Worm (Caenorhabditis elegans): Measurements from ENCODE around the gene K10C9.7.

The K10C9.7 gene

ce11 chrV:1092359-1092758 is 25.0 kb upstream of the K10C9.7 start, which contains the start of gene Y50D4B.4:
Y50D4B.4 (plus strand) TSS chrV:1092659.
- no peak for TF ChIP-seq fkh-8 (tag; optimal IDR thresholded peaks at IDR 0.05)
- no peak for TF ChIP-seq skn-1 (tag; optimal IDR thresholded peaks at IDR 0.05)
- no peak for TF ChIP-seq hlh-17 (GFP tag; optimal IDR thresholded peaks at IDR 0.05; ENCODE audit: borderline replicate concordance)
- no peak for TF ChIP-seq tbx-2 (tag; optimal IDR thresholded peaks at IDR 0.05)
- TF ChIP-seq nhr-19 (GFP tag; conservative IDR thresholded peaks at IDR 0.05), result no peak
- TF ChIP-seq alr-1 (tag; optimal IDR thresholded peaks at IDR 0.05; ENCODE audit: borderline replicate concordance), result no peak

ce11 chrV:1087983-1088382 is 20.6 kb upstream of the K10C9.7 start, which contains the start of gene clec-203:
clec-203 (plus strand) TSS chrV:1088283.
- no peak for TF ChIP-seq snpc-4 (tag; optimal IDR thresholded peaks at IDR 0.05)
- no peak for TF ChIP-seq mep-1 (tag; optimal IDR thresholded peaks at IDR 0.05)
- TF ChIP-seq lin-35 (GFP tag; optimal IDR thresholded peaks at IDR 0.05), result no peak
- TF ChIP-seq zip-4 (GFP tag; optimal IDR thresholded peaks at IDR 0.05), result no peak
- TF ChIP-seq irx-1 (tag; optimal IDR thresholded peaks at IDR 0.05), result no peak
- TF ChIP-seq unc-86 (tag; optimal IDR thresholded peaks at IDR 0.05), result no peak
- no peak for TF ChIP-seq zag-1 (tag; optimal IDR thresholded peaks at IDR 0.05)
- TF ChIP-seq fos-1 (tag; optimal IDR thresholded peaks at IDR 0.05), result no peak
- TF ChIP-seq C16A3.4 (tag; optimal IDR thresholded peaks at IDR 0.05), result no peak
- no peak for TF ChIP-seq jun-1 (tag; optimal IDR thresholded peaks at IDR 0.05)
- no peak for TF ChIP-seq sox-4 (tag; optimal IDR thresholded peaks at IDR 0.05)
- no peak for TF ChIP-seq nhr-12 (tag; optimal IDR thresholded peaks at IDR 0.05)

ce11 chrV:1084016-1084415 is 16.6 kb upstream of the K10C9.7 start, which contains the start of gene Y50D4B.6:
Y50D4B.6 (plus strand) TSS chrV:1084316.
- TF ChIP-seq egl-13 (tag; optimal IDR thresholded peaks at IDR 0.05) (no peak), snu-23 (GFP tag; optimal IDR thresholded peaks at IDR 0.05) (no peak), nhr-76 (tag; optimal IDR thresholded peaks at IDR 0.05) (no peak), rnt-1 (tag; optimal IDR thresholded peaks at IDR 0.05) (no peak), nhr-237 (tag; optimal IDR thresholded peaks at IDR 0.05) (no peak), blmp-1 (tag; optimal IDR thresholded peaks at IDR 0.05) (no peak), fkh-8 (tag; optimal IDR thresholded peaks at IDR 0.05) (no peak), nhr-20 (tag; optimal IDR thresholded peaks at IDR 0.05) (no peak), lir-3 (tag; optimal IDR thresholded peaks at IDR 0.05; ENCODE audit: poor library complexity) (no peak), pqm-1 (tag; optimal IDR thresholded peaks at IDR 0.05) (no peak), jun-1 (tag; optimal IDR thresholded peaks at IDR 0.05) (no peak), lin-35 (GFP tag; optimal IDR thresholded peaks at IDR 0.05) (no peak), Y116A8C.19 (tag; optimal IDR thresholded peaks at IDR 0.05; ENCODE audit: borderline replicate concordance) (no peak), isw-1 (GFP tag; IDR thresholded peaks at IDR 0.05) (no peak), grh-1 (GFP tag; IDR thresholded peaks at IDR 0.05) (no peak), aha-1 (tag; optimal IDR thresholded peaks at IDR 0.05) (no peak), irx-1 (tag; optimal IDR thresholded peaks at IDR 0.05) (no peak), nhr-19 (GFP tag; conservative IDR thresholded peaks at IDR 0.05) (no peak), fos-1 (tag; optimal IDR thresholded peaks at IDR 0.05) (no peak), C04F5.9 (tag; optimal IDR thresholded peaks at IDR 0.05) (no peak)

ce11 chrV:1074946-1075345 is 7.6 kb upstream of the K10C9.7 start, which contains the start of gene K10C9.1:
K10C9.1 (plus strand) TSS chrV:1075246.
- TF ChIP-seq nhr-77 (tag; optimal IDR thresholded peaks at IDR 0.05) (no peak), rnt-1 (tag; optimal IDR thresholded peaks at IDR 0.05) (no peak), blmp-1 (tag; optimal IDR thresholded peaks at IDR 0.05) (no peak), nhr-20 (tag; optimal IDR thresholded peaks at IDR 0.05) (no peak), irx-1 (tag; optimal IDR thresholded peaks at IDR 0.05) (no peak), sup-37 (GFP tag; optimal IDR thresholded peaks at IDR 0.05) (no peak), alr-1 (tag; optimal IDR thresholded peaks at IDR 0.05; ENCODE audit: borderline replicate concordance) (no peak), fos-1 (tag; optimal IDR thresholded peaks at IDR 0.05) (no peak), mdl-1 (tag; optimal IDR thresholded peaks at IDR 0.05) (no peak), nhr-90 (tag; optimal IDR thresholded peaks at IDR 0.05; ENCODE audit: poor library complexity) (no peak), xbp-1 (tag; optimal IDR thresholded peaks at IDR 0.05) (no peak), elt-2 (tag; optimal IDR thresholded peaks at IDR 0.05) (no peak), snpc-4 (tag; optimal IDR thresholded peaks at IDR 0.05) (no peak), C16A3.4 (tag; optimal IDR thresholded peaks at IDR 0.05) (no peak)
